Worm (Caenorhabditis elegans) whole organism, early embryonic: ENCODE measurements around the gene F17E9.2.

Experiments
- B0310.2 ChIP-seq: sonication (generic microtip); optimal IDR thresholded peaks from 2 replicates; lab custom pipeline; 2016; ENCODE audit warnings: mild to moderate bottlenecking, missing genetic modification characterization, missing compliant biosample characterization
- F13C5.2 ChIP-seq: sonication (generic microtip); optimal IDR thresholded peaks from 2 replicates; lab custom pipeline; 2017; ENCODE audit warnings: mild to moderate bottlenecking, missing genetic modification characterization, inconsistent platforms, missing compliant biosample characterization
- aly-1 ChIP-seq: sonication (generic microtip); optimal IDR thresholded peaks from 2 replicates; lab custom pipeline; 2016; ENCODE audit warnings: missing genetic modification characterization, missing compliant biosample characterization
- ama-1 ChIP-seq: fragments of 150-350 bp; optimal IDR thresholded peaks from 2 replicates; lab custom pipeline; 2014
- ceh-36 ChIP-seq: sonication (generic microtip); optimal IDR thresholded peaks from 2 replicates; lab custom pipeline; 2016; ENCODE audit warnings: missing genetic modification characterization, inconsistent platforms, missing compliant biosample characterization
- ets-7 ChIP-seq: sonication (generic microtip); optimal IDR thresholded peaks from 2 replicates; lab custom pipeline; 2016; ENCODE audit warnings: missing genotype, missing genetic modification characterization, missing compliant biosample characterization
- flt-1 ChIP-seq: fragments of 200-800 bp; sonication (Bioruptor generic); IDR thresholded peaks from 2 replicates; pipeline ENCODE4 v1.3.6; 2022; ENCODE audit warnings: missing genetic modification characterization, missing compliant biosample characterization
- hmg-4 ChIP-seq: fragments of 200-800 bp; sonication (Bioruptor generic); optimal IDR thresholded peaks from 2 replicates; lab custom pipeline; 2018; ENCODE audit warnings: mild to moderate bottlenecking, missing genetic modification characterization, missing compliant biosample characterization
- scrt-1 ChIP-seq: fragments of 200-800 bp; sonication (Bioruptor generic); IDR thresholded peaks from 2 replicates; pipeline ENCODE4 v1.3.6; 2022; ENCODE audit warnings: missing genetic modification characterization, missing compliant biosample characterization
- tra-4 ChIP-seq: sonication (generic microtip); optimal IDR thresholded peaks from 2 replicates; lab custom pipeline; 2017; ENCODE audit warnings: missing genetic modification characterization, missing compliant biosample characterization

DNA sequence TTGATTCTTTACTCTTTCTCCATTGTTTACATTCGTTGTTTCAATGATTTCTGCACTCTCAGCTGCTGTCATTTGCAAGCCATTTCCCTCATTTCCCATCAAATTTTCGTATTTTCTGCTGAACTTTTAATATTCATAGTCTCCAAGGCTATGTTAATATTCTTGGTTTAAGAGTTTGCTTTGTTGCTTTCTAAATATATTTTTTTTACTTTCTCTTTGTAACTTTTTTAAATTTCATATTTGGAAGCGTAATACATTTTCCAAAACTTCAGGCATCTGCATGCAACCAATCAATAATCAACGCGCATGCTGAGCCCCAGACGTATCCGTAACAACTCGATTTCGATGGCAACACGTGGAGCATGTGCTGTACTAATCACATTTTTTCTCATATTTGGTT lies 5.1 kb downstream of the F17E9.2 start, which contains the start of gene sqv-1:
- no peak for TF ChIP-seq ceh-36 (tag; lab: Kevin White, UChicago)
- no peak for TF ChIP-seq ama-1 (lab: Kevin White, UChicago)
- no peak for TF ChIP-seq hmg-4 (GFP tag; lab: Kevin White, UChicago)
- no peak for TF ChIP-seq flt-1
- TF ChIP-seq scrt-1 (GFP tag; lab: Robert Waterston, UW) = no peak
- no peak for TF ChIP-seq B0310.2 (tag; lab: Kevin White, UChicago)
- TF ChIP-seq tra-4 (tag; lab: Kevin White, UChicago) = no peak
- no peak for TF ChIP-seq F13C5.2 (tag; lab: Kevin White, UChicago)
- no peak for TF ChIP-seq ets-7 (tag; lab: Kevin White, UChicago)
- TF ChIP-seq aly-1 (tag; lab: Kevin White, UChicago) = no peak
